Worm (Caenorhabditis elegans) whole organism, early embryonic: Measurements from ENCODE around the gene far-7.

ENCODE experiments used
- F13C5.2 ChIP-seq: sonication (generic microtip); optimal IDR thresholded peaks from 2 replicates; lab custom pipeline; 2017; ENCODE audit warnings: mild to moderate bottlenecking, missing genetic modification characterization, inconsistent platforms, missing compliant biosample characterization
- aly-1 ChIP-seq: sonication (generic microtip); optimal IDR thresholded peaks from 2 replicates; lab custom pipeline; 2016; ENCODE audit warnings: missing genetic modification characterization, missing compliant biosample characterization
- ama-1 ChIP-seq: fragments of 150-350 bp; optimal IDR thresholded peaks from 2 replicates; lab custom pipeline; 2014
- flt-1 ChIP-seq: fragments of 200-800 bp; sonication (Bioruptor generic); IDR thresholded peaks from 2 replicates; pipeline ENCODE4 v1.3.6; 2022; ENCODE audit warnings: missing genetic modification characterization, missing compliant biosample characterization
- scrt-1 ChIP-seq: fragments of 200-800 bp; sonication (Bioruptor generic); IDR thresholded peaks from 2 replicates; pipeline ENCODE4 v1.3.6; 2022; ENCODE audit warnings: missing genetic modification characterization, missing compliant biosample characterization

DNA sequence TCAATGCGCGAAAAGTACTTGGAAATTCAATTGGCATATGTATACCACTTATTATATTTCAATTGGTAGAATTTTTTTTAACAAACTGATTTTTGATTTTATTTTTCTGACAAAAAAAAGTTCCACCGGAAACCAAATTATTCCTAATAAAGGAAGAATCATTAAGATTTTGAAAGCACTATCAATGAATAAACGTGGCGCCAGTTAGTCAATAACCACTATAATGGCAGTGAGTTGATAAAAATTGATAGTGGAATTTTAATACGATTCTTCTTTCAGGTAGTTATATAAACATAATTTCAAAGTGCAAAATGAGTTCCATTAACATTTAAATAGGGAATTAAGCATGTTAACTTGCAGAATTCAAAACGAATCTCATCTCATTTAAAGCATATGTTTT lies 13.9 kb upstream of the far-7 start, which contains the start of gene col-69:
- no peak for TF ChIP-seq scrt-1
- no peak for TF ChIP-seq flt-1
- no peak for TF ChIP-seq F13C5.2 (tag; lab: Kevin White, UChicago)
- no peak for TF ChIP-seq aly-1
- no peak for TF ChIP-seq ama-1 (lab: Kevin White, UChicago)
